Fruit fly (Drosophila melanogaster) whole organism, larva: Measurements from ENCODE around the gene SoxN.

Experiments used
- noc ChIP-seq: fragments of 200-800 bp; sonication (Bioruptor generic); optimal IDR thresholded peaks from 3 replicates; lab custom pipeline; 2019; ENCODE audit warnings: missing biosample characterization, mild to moderate bottlenecking, missing genetic modification characterization, moderate library complexity

SoxN gene

DNA sequence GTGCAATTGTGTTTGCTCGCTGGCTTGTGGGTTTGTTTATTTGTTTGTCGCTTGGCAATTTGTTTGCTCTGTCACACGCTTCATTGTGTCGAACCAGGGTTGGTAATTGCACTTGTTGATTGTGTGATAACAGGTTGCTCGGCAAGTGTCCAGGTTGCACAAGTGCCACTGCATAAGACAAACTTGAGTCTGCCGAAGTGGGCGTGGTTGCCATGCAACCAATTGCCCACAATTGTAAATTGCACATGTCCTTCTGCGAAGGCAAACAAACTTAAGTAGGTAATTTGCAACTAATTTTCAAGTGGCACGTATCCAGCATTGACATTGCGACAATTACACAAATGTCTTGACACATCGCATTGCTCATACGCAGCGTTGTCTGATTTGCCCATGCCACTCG, 13.7 kb downstream of the SoxN start:
- no peak for TF ChIP-seq noc

DNA sequence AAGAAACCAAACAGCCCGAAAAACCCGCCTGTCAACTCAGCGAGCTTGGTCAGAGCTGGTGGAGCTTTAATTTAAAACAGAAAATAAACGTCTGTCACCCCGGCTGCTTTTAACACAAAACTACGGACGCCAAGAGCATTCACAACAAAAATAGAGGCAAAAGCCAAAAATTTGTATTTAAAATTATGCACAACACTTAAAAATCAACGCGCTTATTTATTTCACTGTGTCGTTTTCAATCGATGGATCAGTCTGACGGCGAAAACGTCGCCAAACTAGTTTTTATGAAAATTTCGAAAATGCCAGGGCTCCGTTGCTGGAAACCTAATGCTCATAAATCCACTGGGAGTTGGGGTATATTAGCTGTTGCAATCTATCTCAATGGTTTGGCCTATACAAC, 15.3 kb downstream of the SoxN start:
- peak; percentile 12 for TF ChIP-seq noc

DNA sequence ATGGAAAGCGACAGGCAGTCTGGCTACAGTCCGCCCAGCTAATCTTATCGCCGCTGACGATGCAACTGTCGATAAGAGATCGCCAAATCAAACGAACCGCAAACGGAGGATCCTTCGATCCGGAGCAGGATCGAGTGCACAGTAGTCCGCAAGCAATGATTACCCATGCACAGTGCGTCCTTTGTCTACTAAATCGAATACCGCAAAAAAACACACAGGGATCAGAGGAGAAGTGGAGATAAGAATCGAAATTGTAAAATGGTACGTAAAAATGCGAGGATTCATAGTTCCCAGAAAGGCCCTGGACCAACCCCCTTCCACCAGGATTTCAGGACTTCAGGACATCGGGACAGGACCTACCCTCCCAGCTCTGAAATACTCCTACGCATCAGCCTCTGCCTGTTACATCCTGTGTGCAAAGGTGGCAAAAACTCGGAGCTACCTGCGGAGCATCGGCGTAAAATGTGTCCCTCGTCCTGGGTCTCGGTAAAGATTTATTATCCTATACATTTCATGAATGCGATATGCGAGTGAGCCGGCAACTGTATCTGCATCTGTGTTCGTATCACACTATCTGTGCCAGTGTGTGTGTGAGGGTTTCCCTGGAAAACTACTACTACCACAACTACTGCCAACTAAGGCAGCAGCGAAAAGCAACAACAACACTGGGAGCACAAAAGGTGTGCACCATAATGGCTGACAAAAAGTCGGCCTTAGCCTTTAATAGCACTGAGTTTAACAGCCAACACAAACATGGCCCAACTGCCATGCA, 16.2 kb downstream of the SoxN start:
- TF ChIP-seq noc: no peak

DNA sequence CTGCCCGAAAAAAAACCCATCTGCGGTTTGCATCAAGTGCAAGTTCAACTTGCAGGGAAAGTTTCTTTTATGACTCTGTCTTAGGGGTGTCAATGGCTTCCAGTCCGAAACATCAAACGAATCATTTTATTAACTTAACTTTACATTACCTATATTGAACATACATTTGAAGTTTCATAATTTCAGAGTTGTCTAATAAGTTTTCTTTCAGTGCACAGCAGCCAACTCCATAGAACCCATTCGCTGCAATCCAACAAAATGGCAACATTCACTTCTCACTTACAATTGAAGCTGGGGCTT, 16.8 kb downstream of the SoxN start:
- no peak for TF ChIP-seq noc

DNA sequence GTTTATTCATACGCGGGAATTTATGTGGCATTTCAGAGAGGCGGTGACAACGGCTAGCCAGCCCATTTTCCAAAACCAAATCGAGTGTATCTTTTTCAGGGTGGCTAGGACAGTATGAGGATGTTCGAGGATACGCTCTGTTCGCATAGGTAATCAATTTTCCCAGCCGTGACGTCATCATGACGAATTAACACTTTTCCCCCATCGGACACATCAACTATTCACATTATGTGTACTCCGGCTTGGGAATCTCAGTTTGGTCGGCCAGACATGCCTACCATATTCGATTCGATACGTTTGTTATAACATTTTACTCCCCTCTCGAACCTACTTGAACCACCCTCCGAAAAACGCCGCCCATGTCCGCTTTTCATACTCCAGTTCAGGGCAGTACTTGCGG, 18.1 kb downstream of the SoxN start:
- TF ChIP-seq noc: no peak

DNA sequence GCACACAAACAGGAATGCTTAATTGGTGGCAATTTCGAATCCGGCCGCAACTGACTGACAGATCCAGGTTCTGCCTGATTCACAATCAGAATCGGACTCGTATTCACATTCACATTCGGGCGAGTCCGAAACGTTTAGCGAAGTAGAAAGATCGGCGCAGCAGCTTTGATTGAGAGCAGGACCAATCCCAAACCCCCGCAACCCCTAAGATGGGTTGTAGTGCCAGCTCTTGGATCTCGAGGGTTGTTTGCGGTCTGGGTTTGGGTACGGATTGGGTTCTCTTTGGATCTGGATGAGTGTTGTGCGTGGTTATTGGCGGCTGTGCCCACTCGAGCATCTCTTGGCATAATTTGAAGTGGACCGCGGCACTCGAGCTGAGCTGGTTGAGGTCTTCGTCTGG, 19.2 kb downstream of the SoxN start:
- no peak for TF ChIP-seq noc

DNA sequence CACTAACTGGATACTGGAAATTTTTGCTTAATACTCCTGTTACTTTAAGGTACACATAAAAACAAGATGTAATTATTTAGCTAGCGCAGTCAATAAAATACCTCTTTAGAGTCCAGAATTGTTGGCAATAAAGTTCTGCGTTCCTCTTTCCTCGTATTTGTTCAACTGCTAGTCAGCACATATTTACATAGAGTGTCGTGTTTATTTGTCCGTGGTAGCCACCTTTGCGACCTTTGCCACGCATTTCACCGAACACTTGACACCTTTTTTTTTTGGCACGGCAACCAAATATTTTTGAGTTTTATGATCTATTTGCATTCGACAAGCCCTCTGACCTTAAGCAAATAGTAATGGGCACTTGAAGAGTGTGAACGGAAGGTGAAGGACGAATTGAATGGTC, 20.5 kb downstream of the SoxN start:
- peak; percentile 79 for TF ChIP-seq noc

DNA sequence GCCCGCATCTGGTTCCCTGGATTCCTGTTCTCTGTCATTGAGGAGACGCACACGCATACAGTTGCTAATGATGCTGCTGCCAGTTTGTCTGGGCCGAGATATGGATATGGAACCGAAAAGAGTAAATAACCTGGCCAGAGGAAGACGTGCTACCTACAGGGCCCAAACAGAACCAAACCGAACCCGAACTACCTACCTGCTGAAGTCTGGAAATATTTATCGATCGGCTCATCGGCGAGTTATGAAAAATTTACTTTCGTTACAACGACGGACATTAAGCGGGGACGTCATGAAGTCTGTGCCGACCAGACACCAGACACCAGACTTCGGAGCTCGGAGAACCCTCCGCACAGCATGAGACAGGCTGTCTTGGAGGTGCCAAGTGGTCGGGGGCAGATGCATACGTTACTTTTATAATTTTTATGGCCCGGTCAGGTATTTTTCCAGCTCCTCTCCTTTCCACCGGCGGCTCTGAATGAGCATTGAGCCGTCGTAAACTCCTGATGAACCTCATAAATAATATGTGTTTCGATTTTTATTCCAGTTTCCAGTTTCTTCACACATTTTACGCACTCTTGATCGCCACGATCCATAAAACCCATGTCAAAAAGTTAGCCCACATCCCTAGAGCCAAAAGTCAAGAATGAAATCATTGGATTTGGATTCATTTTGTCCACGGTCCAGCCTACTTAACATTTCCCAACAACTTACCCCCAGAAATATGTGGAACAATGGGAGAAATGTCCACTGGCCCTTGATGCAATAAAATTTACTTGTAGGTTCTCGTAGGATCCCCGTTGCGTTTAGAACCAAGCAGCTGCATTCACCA, 21.5 kb downstream of the SoxN start:
- no peak for TF ChIP-seq noc

DNA sequence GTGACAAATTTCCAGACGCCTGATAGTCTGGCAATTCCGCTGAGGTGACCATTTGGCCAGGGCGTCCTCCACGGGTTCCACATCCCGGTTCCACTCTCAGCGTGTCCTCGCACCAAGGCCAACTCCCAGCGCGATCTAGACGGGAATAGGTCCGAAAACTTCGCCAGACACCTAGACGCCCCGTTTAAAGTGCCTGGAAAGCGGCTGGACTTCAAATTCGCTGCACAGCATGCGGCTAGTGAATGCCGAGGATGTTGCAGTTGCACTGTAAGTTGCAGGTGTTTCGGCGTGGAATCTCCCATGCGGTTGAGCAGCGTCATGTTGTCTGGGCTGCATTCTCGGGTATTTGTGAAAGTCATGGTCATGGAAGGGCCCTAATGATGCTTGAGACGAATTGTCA, 23.7 kb downstream of the SoxN start:
- no peak for TF ChIP-seq noc

DNA sequence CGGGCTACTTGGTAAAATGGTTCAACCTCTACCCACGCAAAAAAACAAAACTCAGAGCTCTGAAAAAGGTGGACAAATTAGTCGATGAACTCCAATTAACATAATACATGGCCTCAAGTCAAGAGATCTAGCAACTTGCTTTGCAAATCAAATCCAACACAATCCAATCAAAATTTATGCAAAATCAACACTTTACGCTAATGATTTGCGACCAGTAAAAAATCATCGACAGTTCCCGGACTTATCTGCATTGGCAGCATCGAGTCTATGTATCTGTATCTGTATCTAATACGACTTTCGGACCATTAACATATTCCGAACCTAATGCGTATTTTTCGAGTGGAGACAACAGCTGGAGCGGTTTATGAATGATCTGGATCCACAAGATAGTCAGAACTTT, 25.6 kb downstream of the SoxN start:
- TF ChIP-seq noc: no peak

DNA sequence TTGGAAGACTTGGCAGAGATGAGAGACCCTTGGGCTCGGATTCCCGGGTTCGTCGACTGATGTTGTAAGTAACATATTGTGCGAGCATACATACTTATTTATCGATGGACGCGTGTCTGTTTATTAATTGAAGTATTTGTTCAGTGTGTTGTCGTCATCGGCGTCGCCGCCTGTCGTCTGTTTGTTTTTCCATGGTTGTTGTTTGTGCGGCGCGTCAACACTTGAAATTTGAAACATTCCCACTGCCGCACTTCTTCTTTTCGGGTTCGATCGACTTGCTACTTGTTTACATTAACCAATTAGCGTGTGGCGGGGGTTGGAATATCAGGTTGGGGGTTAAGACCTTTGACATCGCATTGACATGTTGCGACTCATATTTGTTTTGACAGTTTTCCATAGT, 26.8 kb downstream of the SoxN start:
- no peak for TF ChIP-seq noc

DNA sequence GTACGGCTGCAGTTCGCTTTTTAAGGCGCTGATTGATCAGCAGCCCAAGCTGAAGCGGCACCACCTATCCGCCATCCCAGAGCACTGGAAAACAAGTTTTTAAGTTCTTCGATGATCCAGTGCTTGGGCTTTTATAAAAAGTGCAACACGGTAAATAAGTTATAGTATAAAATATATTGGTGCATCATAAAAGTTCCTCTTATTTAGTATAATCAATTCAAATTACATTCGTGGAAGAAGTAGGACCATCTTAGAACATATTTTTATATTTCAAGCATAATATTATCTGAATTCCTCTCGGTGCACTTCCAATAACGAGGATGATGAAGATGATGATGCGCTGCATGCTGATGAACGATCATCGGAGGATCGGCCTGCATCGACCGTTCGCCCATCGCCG, 30.0 kb downstream of the SoxN start:
- no peak for TF ChIP-seq noc

DNA sequence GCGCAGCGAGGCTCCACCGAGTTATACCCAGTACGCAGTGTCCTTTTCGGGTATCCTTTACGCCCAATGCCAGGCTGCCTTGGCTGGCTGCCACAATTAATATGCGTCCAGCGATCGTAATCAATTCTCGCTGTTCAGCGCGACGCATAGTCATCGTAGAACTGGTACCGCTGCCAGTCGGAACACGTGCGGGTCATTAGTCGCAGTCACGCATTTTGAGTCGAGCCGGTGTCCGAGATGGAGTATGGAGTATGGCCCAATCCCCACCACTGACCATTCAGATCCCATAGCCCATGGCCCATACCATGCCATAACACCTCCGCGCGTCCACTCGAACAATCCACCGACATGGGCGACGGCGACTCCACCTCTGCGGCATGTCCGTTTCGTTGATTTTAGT, 32.3 kb downstream of the SoxN start:
- TF ChIP-seq noc: no peak

DNA sequence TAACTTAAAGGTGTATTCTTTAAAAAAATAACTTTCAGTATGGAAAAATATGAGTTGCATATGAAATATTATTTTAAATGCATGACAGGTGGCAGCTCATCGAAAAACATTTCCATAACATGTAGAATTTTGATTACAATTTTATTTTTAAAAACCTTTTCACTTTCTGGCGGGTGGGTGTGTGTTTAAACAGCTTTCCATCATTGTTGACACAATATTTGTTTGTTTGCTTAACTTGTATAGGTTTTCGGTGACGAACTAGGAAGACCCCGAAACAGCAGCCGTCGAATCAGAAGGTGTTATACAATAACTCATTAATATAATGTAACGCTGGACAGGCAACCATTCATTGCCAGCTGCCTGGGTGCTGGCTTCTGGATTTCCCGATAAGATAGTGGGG, 34.4 kb downstream of the SoxN start:
- no peak for TF ChIP-seq noc

DNA sequence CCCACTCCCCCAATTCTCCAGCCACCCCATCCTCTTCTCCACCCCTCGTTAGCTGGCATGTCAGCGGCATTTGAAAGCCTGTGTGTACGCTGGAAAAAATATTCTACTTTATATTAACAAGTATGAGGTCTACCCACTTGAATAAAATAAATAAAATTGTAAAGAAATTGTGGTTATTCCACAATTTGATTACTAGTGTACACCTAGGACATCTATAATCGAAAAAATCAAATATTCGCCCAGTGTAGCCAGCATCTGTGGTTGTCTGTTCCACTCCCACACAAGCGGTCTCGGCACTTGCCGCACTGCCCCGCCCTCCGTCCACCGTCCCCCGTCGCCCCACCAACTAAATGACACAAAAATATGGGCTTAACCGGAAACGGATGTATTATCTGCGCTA, 35.3 kb downstream of the SoxN start:
- no peak for TF ChIP-seq noc

DNA sequence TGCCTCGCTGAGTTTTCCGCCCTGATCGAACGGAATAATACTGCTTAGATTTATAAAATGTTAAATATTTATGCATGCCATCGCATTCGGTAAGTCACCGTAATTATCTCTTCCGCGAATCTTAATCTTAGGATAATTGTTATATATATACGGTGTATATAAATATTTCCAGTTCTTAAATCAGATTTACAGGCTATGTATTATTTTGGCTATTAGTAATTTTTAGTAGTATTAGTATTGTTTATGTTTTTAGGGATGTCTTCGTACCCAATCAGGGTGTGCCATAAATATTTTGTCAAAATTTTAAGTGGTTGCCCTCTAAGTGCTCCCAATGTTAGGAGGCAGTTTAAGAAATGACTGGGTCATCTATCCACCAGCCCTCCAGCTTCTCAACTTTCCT, 37.0 kb downstream of the SoxN start, which contains the start of gene CG32986:
Gene CG32986, plus strand, starts transcription at position 301 of the 400 bp plus-strand sequence.
- no peak for TF ChIP-seq noc

DNA sequence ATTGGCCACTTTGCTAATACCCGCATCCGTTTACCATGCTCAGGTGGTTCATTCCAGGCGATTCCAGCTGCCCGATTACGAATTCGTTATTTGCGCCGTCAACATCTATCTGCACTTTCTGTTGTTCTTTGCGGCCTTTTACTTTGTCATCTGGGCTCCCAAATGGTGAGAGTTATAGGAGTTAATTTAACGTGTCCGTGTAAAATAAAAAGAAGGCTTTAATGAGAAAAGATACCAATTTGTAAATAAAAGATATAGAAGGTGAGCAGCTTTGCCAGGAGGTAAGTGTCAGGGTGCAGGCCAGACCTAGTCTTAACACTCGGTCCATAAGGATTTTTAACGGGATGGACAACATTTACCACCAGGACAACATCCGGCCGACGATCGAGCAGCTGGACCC, 38.1 kb downstream of the SoxN start, which contains the start of gene CG32987:
Gene CG32987, plus strand, starts transcription at position 301 of the 400 bp plus-strand sequence.
- TF ChIP-seq noc: no peak

DNA sequence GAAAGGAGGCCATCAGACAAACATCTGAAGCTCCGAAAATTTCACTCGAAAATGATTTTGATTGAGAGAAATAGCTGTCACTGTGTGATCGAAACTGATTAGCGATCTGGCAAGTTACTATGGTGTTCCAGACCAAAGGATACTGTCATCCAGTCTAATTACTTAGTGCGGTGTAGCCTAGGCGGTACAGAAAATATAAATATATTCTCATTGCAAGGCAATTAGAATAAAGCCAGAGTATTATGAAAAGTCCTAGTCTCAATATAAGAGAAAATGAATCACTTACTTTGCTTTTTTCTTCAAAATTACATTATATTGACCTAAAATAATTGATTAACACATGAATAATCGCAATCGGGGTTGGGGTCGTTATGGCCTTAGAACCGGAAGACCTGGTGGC, 39.1 kb downstream of the SoxN start, which contains the start of gene CG32988:
Gene CG32988, plus strand, starts transcription at position 301 of the 400 bp plus-strand sequence.
- TF ChIP-seq noc: no peak
